Fruit fly (Drosophila melanogaster) whole organism, prepupa: ENCODE data around the gene CG46307.

Experiments used
- Eip93F ChIP-seq: fragments of 200-800 bp; sonication (Bioruptor generic); optimal IDR thresholded peaks from 2 replicates; lab custom pipeline; 2016; ENCODE audit warnings: missing biosample characterization, mild to moderate bottlenecking, missing genetic modification characterization
- lz ChIP-seq: fragments of 200-800 bp; sonication (Bioruptor generic); optimal IDR thresholded peaks from 3 replicates; lab custom pipeline; 2016; ENCODE audit warnings: missing biosample characterization, missing genetic modification characterization

CG46307 gene

DNA sequence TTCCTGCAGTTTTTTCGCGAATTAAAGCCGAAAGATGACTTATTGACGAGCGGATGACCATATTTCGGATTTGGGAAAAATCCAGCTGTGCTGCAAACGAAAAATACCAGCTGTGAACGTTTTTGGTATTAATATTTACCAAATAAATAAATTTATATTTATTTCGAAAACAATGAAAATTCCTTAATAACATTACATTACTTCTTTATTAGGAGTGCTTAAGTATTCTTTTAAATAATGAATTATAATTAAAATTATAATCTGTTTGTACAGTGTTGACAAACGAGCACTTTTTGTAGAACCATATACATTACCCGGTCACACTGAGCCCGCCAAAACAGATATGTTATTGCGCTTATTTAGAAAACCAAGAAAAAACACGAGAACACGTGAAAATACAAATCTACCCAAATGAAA, 75.3 kb downstream of the CG46307 start, which contains the start of the genes bur and Mcm10:
Gene bur, minus strand, starts transcription at position 69 of the 417 bp plus-strand sequence.
Gene Mcm10, plus strand, starts transcription at position 319 of the 417 bp plus-strand sequence.
- TF ChIP-seq Eip93F (GFP tag; lab: Kevin White, UChicago) = peak; percentile 66
- no peak for TF ChIP-seq lz
